Worm (Caenorhabditis elegans) whole organism, mixed stage, embryonic: ENCODE measurements around the gene F43D2.6.

ENCODE experiments used
- bed-3 ChIP-seq: fragments of 200-800 bp; sonication (Bioruptor generic); optimal IDR thresholded peaks from 3 replicates; lab custom pipeline; 2018; ENCODE audit warnings: mild to moderate bottlenecking, missing genetic modification characterization, moderate library complexity, missing compliant biosample characterization
- blmp-1 ChIP-seq: fragments of 150-350 bp; optimal IDR thresholded peaks from 2 replicates; lab custom pipeline; 2014; ENCODE audit warnings: missing biosample characterization, missing genetic modification characterization
- ceh-43 ChIP-seq: fragments of 200-800 bp; sonication (Bioruptor generic); optimal IDR thresholded peaks from 2 replicates; lab custom pipeline; 2018; ENCODE audit warnings: mild to moderate bottlenecking, missing genetic modification characterization, moderate library complexity, missing compliant biosample characterization
- ces-1 ChIP-seq: fragments of 150-350 bp; optimal IDR thresholded peaks from 2 replicates; lab custom pipeline; 2014; ENCODE audit warnings: missing biosample characterization, missing genetic modification reagents, missing genetic modification characterization
- cnd-1 ChIP-seq: fragments of 200-800 bp; sonication (Bioruptor generic); optimal IDR thresholded peaks from 2 replicates; lab custom pipeline; 2018; ENCODE audit warnings: mild to moderate bottlenecking, missing genetic modification characterization, missing compliant biosample characterization
- drap-1 ChIP-seq: fragments of 200-800 bp; sonication (Bioruptor generic); optimal IDR thresholded peaks from 3 replicates; lab custom pipeline; 2018; ENCODE audit warnings: mild to moderate bottlenecking, missing genetic modification characterization, missing compliant biosample characterization
- elt-1 ChIP-seq: sonication (generic microtip); optimal IDR thresholded peaks from 2 replicates; lab custom pipeline; 2017; ENCODE audit warnings: missing genetic modification characterization, mild to moderate bottlenecking, missing compliant biosample characterization, antibody characterized with exemption, moderate library complexity, borderline replicate concordance; ENCODE audit not compliant: insufficient read depth
- elt-3 ChIP-seq: fragments of 150-350 bp; optimal IDR thresholded peaks from 2 replicates; lab custom pipeline; 2014; ENCODE audit warnings: missing biosample characterization, missing genetic modification characterization
- flh-1 ChIP-seq: fragments of 200-800 bp; sonication (Bioruptor generic); optimal IDR thresholded peaks from 2 replicates; lab custom pipeline; 2018; ENCODE audit warnings: mild to moderate bottlenecking, missing genetic modification characterization, moderate library complexity, missing compliant biosample characterization
- ham-2 ChIP-seq: fragments of 200-800 bp; sonication (Bioruptor generic); optimal IDR thresholded peaks from 2 replicates; lab custom pipeline; 2018; ENCODE audit warnings: mild to moderate bottlenecking, missing genetic modification characterization, missing compliant biosample characterization
- hlh-1 ChIP-seq: fragments of 150-350 bp; optimal IDR thresholded peaks from 2 replicates; lab custom pipeline; 2014; ENCODE audit warnings: missing biosample characterization, missing genetic modification reagents, missing genetic modification characterization
- lin-32 ChIP-seq: fragments of 200-800 bp; sonication (Bioruptor generic); optimal IDR thresholded peaks from 2 replicates; lab custom pipeline; 2018; ENCODE audit warnings: mild to moderate bottlenecking, missing genetic modification characterization, missing compliant biosample characterization
- lsy-2 ChIP-seq: fragments of 150-350 bp; optimal IDR thresholded peaks from 2 replicates; lab custom pipeline; 2014; ENCODE audit warnings: missing biosample characterization, missing genetic modification characterization
- mab-5 ChIP-seq: fragments of 150-350 bp; optimal IDR thresholded peaks from 2 replicates; lab custom pipeline; 2014; ENCODE audit warnings: missing biosample characterization, missing genetic modification characterization
- mep-1 ChIP-seq: fragments of 150-350 bp; optimal IDR thresholded peaks from 2 replicates; lab custom pipeline; 2017; ENCODE audit warnings: missing biosample characterization, missing genetic modification reagents, missing genetic modification characterization, inconsistent platforms
- nhr-12 ChIP-seq: fragments of 150-350 bp; optimal IDR thresholded peaks from 2 replicates; lab custom pipeline; 2014; ENCODE audit warnings: missing biosample characterization, missing genetic modification characterization
- nhr-237 ChIP-seq: fragments of 150-350 bp; optimal IDR thresholded peaks from 2 replicates; lab custom pipeline; 2014; ENCODE audit warnings: missing biosample characterization, missing genetic modification characterization
- nhr-28 ChIP-seq: fragments of 150-350 bp; optimal IDR thresholded peaks from 2 replicates; lab custom pipeline; 2014; ENCODE audit warnings: missing biosample characterization, missing genetic modification characterization
- nhr-76 ChIP-seq: sonication (generic microtip); optimal IDR thresholded peaks from 2 replicates; lab custom pipeline; 2017; ENCODE audit warnings: missing biosample characterization, missing genetic modification characterization
- pha-4 ChIP-seq: fragments of 150-350 bp; optimal IDR thresholded peaks from 2 replicates; lab custom pipeline; 2018; ENCODE audit warnings: missing biosample characterization, missing genetic modification reagents, missing genetic modification characterization
- sem-2 ChIP-seq: fragments of 200-800 bp; sonication (Bioruptor generic); optimal IDR thresholded peaks from 2 replicates; lab custom pipeline; 2018; ENCODE audit warnings: mild to moderate bottlenecking, missing genetic modification characterization, missing compliant biosample characterization
- snpc-4 ChIP-seq: fragments of 150-350 bp; optimal IDR thresholded peaks from 2 replicates; lab custom pipeline; 2014; ENCODE audit warnings: missing biosample characterization, missing genetic modification characterization
- sptf-1 ChIP-seq: sonication (generic microtip); optimal IDR thresholded peaks from 2 replicates; lab custom pipeline; 2017; ENCODE audit warnings: mild to moderate bottlenecking, missing genetic modification characterization, moderate library complexity, missing compliant biosample characterization
- tbx-8 ChIP-seq: fragments of 200-800 bp; sonication (Bioruptor generic); optimal IDR thresholded peaks from 2 replicates; lab custom pipeline; 2018; ENCODE audit warnings: mild to moderate bottlenecking, missing genetic modification characterization, moderate library complexity, missing compliant biosample characterization
- unc-120 ChIP-seq: sonication (generic microtip); optimal IDR thresholded peaks from 2 replicates; lab custom pipeline; 2017; ENCODE audit warnings: missing genetic modification characterization, missing compliant biosample characterization; ENCODE audit not compliant: poor library complexity, severe bottlenecking
- unc-39 ChIP-seq: fragments of 150-350 bp; optimal IDR thresholded peaks from 2 replicates; lab custom pipeline; 2014; ENCODE audit warnings: missing biosample characterization, missing genetic modification characterization
- unc-62 ChIP-seq: fragments of 150-350 bp; optimal IDR thresholded peaks from 2 replicates; lab custom pipeline; 2014; ENCODE audit warnings: missing biosample characterization, missing genetic modification reagents, missing genetic modification characterization
- zip-8 ChIP-seq: fragments of 150-350 bp; optimal IDR thresholded peaks from 2 replicates; lab custom pipeline; 2014; ENCODE audit warnings: missing biosample characterization, missing genetic modification characterization

The F43D2.6 gene

DNA sequence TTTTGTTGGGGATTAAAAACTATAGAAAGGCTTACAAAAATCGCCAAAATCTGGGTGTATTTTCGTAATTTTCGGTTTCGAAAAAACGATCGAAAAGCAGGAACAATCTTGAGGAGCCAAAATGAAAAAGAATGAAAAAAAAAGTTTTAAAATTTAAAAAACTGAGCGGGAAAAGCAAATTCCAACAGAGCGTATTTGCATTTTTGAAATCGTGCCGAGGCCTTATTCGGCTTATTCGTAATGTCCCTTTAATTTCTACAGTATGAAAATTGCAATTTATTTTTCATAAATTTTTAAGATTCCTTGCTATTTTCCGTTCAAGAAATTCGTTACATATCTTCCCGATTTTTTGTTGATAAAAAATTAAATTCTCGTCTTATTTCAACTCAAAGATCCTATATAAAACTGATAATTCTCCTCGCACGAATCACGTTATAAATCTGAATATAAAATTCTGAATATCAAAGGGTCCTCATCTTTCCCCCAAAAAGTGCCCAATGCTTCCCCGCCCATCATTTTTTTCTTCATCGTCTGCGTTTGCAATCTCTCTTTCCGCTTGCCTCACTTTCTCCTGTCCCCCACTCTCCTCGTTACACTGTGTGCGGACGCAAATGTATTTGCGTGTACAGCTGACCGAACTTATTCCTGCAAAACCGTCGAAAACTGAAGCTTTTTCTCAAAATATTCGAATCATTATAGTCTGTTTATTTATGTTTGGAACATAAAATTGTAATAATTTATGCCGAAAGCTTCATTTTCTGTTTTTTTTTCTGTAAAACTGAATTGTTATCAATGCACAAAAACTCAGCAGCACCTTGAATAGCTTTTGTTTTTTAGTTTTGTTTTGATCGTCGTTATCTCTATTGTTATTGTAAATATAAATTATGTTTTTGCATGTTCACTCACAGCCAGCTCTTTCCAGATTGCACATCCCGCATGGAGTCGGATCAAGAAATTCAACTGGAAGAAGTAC, 11.1 kb upstream of the F43D2.6 start, which contains the start of the genes rfc-1 and pmp-3:
rfc-1 (minus strand) TSS at position 163 of the 973 bp plus-strand sequence.
pmp-3 (plus strand) TSS at position 923 of the 973 bp plus-strand sequence.
- no peak for TF ChIP-seq elt-3 (tag; lab: Kevin White, UChicago)
- no peak for TF ChIP-seq elt-1 (tag; lab: Kevin White, UChicago)
- peak; percentile 52 for TF ChIP-seq blmp-1 (tag; lab: Kevin White, UChicago)
- TF ChIP-seq hlh-1 (tag; lab: Kevin White, UChicago), result peak; percentile 0
- TF ChIP-seq nhr-12 (tag; lab: Kevin White, UChicago), result no peak
- peak; percentile 41 for TF ChIP-seq unc-62 (GFP tag; lab: Kevin White, UChicago)
- no peak for TF ChIP-seq bed-3 (GFP tag; lab: Kevin White, UChicago)
- TF ChIP-seq lsy-2, result no peak

DNA sequence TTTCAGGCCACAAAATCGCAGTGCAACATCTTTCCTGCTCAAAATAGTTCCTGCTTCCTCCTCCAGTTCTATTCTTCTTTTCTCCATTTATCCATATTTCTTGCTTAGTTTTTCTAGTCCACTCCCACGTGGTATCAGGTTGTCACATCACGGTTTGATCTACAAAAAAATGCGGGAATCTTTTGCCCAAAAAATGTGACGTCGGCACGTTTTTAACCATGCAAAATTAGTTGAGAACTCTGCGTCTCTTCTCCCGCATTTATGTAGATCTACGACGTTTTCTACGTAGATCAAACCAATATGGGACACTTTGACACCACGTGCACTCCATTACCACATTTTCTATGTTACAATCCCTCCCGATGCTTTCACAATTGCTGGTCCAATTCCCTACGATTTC, 7.0 kb upstream of the F43D2.6 start:
- TF ChIP-seq snpc-4 (no peak), pha-4 (tag; lab: Kevin White, UChicago) (no peak), elt-1 (tag; lab: Kevin White, UChicago) (no peak), elt-3 (tag; lab: Kevin White, UChicago) (no peak), unc-120 (tag; lab: Kevin White, UChicago) (no peak), ham-2 (no peak), sem-2 (GFP tag; lab: Kevin White, UChicago) (no peak), cnd-1 (tag; lab: Kevin White, UChicago) (no peak), nhr-28 (tag; lab: Kevin White, UChicago) (no peak), tbx-8 (GFP tag; lab: Kevin White, UChicago) (no peak), blmp-1 (tag; lab: Kevin White, UChicago) (no peak), sptf-1 (no peak), ceh-43 (GFP tag; lab: Kevin White, UChicago) (no peak), lin-32 (GFP tag; lab: Kevin White, UChicago) (no peak), nhr-237 (tag; lab: Kevin White, UChicago) (no peak), zip-8 (tag; lab: Kevin White, UChicago) (no peak)

DNA sequence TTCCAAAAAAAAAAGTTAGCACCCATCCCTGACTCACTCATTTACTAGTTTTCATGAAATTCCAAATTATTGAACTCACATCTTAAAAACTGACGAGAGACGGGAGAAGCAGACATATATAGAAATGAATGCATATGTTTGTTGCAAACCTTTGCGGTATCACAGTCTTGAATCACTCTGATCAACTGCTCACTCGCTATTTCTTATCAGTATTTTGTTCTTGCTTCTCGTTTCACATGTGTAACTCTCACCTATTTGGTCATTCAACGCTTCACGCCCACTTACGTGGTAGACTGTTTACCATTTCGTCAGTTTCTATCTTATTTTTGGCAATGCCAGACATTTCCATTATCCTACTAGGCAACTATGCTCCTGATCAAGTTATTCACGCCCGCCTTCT, 5.8 kb upstream of the F43D2.6 start, which contains the start of gene C54G10.1:
C54G10.1 (plus strand) TSS at position 333 of the 400 bp plus-strand sequence.
- no peak for TF ChIP-seq snpc-4
- TF ChIP-seq drap-1, result no peak
- TF ChIP-seq ham-2, result no peak
- no peak for TF ChIP-seq tbx-8 (GFP tag; lab: Kevin White, UChicago)
- TF ChIP-seq ceh-43 (GFP tag; lab: Kevin White, UChicago), result no peak
- TF ChIP-seq zip-8 (tag; lab: Kevin White, UChicago), result no peak
- no peak for TF ChIP-seq nhr-28 (tag; lab: Kevin White, UChicago)
- no peak for TF ChIP-seq cnd-1 (tag; lab: Kevin White, UChicago)
- no peak for TF ChIP-seq nhr-12 (tag; lab: Kevin White, UChicago)

DNA sequence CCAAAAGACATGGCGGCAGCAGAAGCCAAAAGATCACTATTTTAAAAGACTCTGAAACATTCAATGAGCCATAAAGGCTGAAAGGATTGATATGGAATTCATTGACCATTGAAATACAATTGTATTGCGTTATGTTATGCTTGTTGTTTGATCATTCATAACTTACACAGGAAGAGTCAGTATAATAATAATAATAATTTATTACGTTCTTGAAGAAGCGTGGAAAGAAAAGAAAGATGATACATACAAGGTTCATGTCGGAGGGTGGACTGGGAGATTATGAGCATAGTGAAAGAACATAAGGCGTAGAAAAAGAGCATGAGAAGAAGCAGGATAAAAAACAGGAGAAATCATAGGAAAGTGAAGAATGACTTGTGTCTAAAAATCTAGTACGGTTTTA, 5.1 kb upstream of the F43D2.6 start, which contains the start of gene F43D2.7:
F43D2.7 (minus strand) TSS at position 101 of the 400 bp plus-strand sequence.
- TF ChIP-seq hlh-1 (tag; lab: Kevin White, UChicago), result no peak
- no peak for TF ChIP-seq lin-32 (GFP tag; lab: Kevin White, UChicago)
- TF ChIP-seq lsy-2, result no peak
- no peak for TF ChIP-seq flh-1 (GFP tag; lab: Kevin White, UChicago)
- TF ChIP-seq mep-1 (tag; lab: Kevin White, UChicago), result no peak
- TF ChIP-seq ham-2, result no peak
- no peak for TF ChIP-seq tbx-8 (GFP tag; lab: Kevin White, UChicago)
- no peak for TF ChIP-seq bed-3 (GFP tag; lab: Kevin White, UChicago)
- TF ChIP-seq drap-1, result no peak
- no peak for TF ChIP-seq sptf-1
- no peak for TF ChIP-seq ceh-43 (GFP tag; lab: Kevin White, UChicago)
- TF ChIP-seq unc-39, result no peak
- no peak for TF ChIP-seq ces-1
- TF ChIP-seq elt-3 (tag; lab: Kevin White, UChicago), result no peak
- no peak for TF ChIP-seq mab-5
- no peak for TF ChIP-seq blmp-1 (tag; lab: Kevin White, UChicago)
- TF ChIP-seq nhr-76 (tag; lab: Kevin White, UChicago), result no peak
- TF ChIP-seq, all 35 proteins: peak for 0
